Fruit fly (Drosophila melanogaster) S2 (cell line): ENCODE results near the gene mus304.

Experiments
- CG8478 ChIP-seq: fragments of >200 bp; optimal IDR thresholded peaks from 2 replicates; lab custom pipeline; 2018
- CTCF ChIP-seq, 2 experiments: fragments of >200 bp; optimal IDR thresholded peaks; 2 replicates each; lab custom pipeline; 2018

DNA sequence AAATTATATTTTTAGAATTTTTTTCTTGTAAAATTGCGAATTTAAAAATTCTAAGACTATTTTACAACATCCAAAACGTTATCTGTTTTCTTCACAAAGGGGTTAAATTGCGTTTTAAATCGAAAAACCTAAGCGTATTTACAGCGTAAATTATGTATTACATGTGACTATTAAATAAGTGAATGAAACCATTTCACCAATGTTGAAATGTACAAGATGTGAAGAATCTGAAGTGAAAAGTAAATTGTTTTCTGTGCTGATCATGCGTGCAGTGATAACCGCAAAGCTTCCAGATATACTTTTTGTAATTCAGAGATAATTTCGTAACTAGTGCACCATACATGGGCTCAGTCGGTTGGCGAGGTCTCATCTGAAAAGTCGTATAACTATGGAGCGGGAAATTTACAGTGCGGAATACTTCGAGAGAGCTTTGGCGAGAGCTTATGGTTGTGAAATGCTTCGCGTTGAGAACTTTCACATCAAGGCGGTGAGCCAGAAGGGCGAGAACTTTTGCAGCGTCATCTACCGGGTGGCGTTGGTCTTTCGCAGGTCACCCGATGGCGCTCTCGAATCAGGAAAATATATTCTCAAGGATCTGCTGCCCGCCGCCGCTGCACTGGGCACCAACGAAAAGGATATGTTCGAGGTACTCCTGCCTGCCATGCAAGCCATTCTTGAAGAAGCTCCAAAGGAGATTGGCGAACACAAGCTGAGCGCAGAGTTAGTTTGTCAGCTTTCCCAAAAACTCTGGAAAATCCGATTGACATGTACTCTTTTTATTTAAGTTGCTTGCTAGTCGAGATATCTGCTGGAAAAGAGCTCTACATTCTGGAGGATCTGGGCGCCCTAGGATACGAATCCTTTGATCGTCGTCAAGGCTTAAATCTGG, 4.7 kb downstream of the mus304 start:
- no peak for TF ChIP-seq CG8478 (lab: Kevin White, UChicago)
- peak; percentile 40 to 51 for TF ChIP-seq CTCF (optimal IDR thresholded peaks at IDR 0.05; lab: Kevin White, UChicago)
